Fruit fly (Drosophila melanogaster) whole organism, embryonic: ENCODE data around the gene wap.

Experiments
- Aef1 ChIP-seq: fragments of 200-800 bp; sonication (Bioruptor generic); IDR thresholded peaks from 3 replicates; pipeline ENCODE4 v1.3.6; 2022; ENCODE audit warnings: missing biosample characterization, missing genetic modification characterization
- Asciz ChIP-seq: fragments of 200-800 bp; sonication (Bioruptor generic); optimal IDR thresholded peaks from 2 replicates; lab custom pipeline; 2017; ENCODE audit warnings: missing biosample characterization, mild to moderate bottlenecking, missing genetic modification characterization, missing genetic modification reagents
- CG1024 ChIP-seq: fragments of 200-800 bp; sonication (Bioruptor generic); IDR thresholded peaks from 2 replicates; pipeline ENCODE4 v1.3.6; 2022; ENCODE audit warnings: missing biosample characterization, missing genetic modification characterization
- CG10431 ChIP-seq: fragments of 200-800 bp; sonication (Bioruptor generic); optimal IDR thresholded peaks from 3 replicates; lab custom pipeline; 2018; ENCODE audit warnings: missing biosample characterization, mild to moderate bottlenecking, missing genetic modification characterization
- CG10462 ChIP-seq: fragments of 200-800 bp; sonication (Bioruptor generic); optimal IDR thresholded peaks from 2 replicates; lab custom pipeline; 2016; ENCODE audit warnings: missing biosample characterization, missing genetic modification characterization
- CG10543 ChIP-seq: fragments of 200-800 bp; sonication (Bioruptor generic); optimal IDR thresholded peaks from 3 replicates; lab custom pipeline; 2017; ENCODE audit warnings: missing biosample characterization, mild to moderate bottlenecking, missing genetic modification characterization, moderate library complexity
- CG11696 ChIP-seq: fragments of 200-800 bp; sonication (Bioruptor generic); IDR thresholded peaks from 2 replicates; pipeline ENCODE4 v1.3.6; 2022; ENCODE audit warnings: missing biosample characterization, missing genetic modification characterization
- CG13123 ChIP-seq: fragments of 200-800 bp; sonication (Bioruptor generic); optimal IDR thresholded peaks from 2 replicates; lab custom pipeline; 2016; ENCODE audit warnings: missing biosample characterization, missing genetic modification characterization
- CG13775 ChIP-seq: fragments of 200-800 bp; sonication (Bioruptor generic); optimal IDR thresholded peaks from 3 replicates; lab custom pipeline; 2017; ENCODE audit warnings: missing biosample characterization, mild to moderate bottlenecking, missing genetic modification characterization
- CG1529 ChIP-seq: fragments of 200-800 bp; sonication (Bioruptor generic); optimal IDR thresholded peaks from 3 replicates; lab custom pipeline; 2018; ENCODE audit warnings: missing biosample characterization, missing genetic modification characterization
- CG16813 ChIP-seq: fragments of 200-800 bp; sonication (Bioruptor generic); IDR thresholded peaks from 3 replicates; pipeline ENCODE4 v1.3.6; 2022; ENCODE audit warnings: missing biosample characterization, missing genetic modification characterization; ENCODE audit not compliant: partially characterized antibody
- CG17328 ChIP-seq: fragments of 200-800 bp; sonication (Bioruptor generic); IDR thresholded peaks from 2 replicates; pipeline ENCODE4 v1.3.6; 2022; ENCODE audit warnings: missing biosample characterization, missing genetic modification characterization
- CG18476 ChIP-seq: fragments of 200-800 bp; sonication (Bioruptor generic); optimal IDR thresholded peaks from 2 replicates; lab custom pipeline; 2016; ENCODE audit warnings: missing biosample characterization, mild to moderate bottlenecking, missing genetic modification characterization
- CG18599 ChIP-seq: fragments of 200-800 bp; sonication (Bioruptor generic); optimal IDR thresholded peaks from 3 replicates; lab custom pipeline; 2017; ENCODE audit warnings: missing biosample characterization, missing genetic modification characterization, mild to moderate bottlenecking, moderate library complexity, missing genetic modification reagents
- CG2202 ChIP-seq: fragments of 200-800 bp; sonication (Bioruptor generic); optimal IDR thresholded peaks from 2 replicates; lab custom pipeline; 2018; ENCODE audit warnings: missing biosample characterization, mild to moderate bottlenecking, missing genetic modification characterization
- CG3995 ChIP-seq: fragments of 200-800 bp; sonication (Bioruptor generic); optimal IDR thresholded peaks from 3 replicates; lab custom pipeline; 2016; ENCODE audit warnings: missing biosample characterization, missing genetic modification characterization
- CG43689 ChIP-seq: fragments of 200-800 bp; sonication (Bioruptor generic); IDR thresholded peaks from 2 replicates; pipeline ENCODE4 v1.3.6; 2022; ENCODE audit warnings: missing biosample characterization, missing genetic modification characterization
- CG5180 ChIP-seq: fragments of 200-800 bp; sonication (Bioruptor generic); optimal IDR thresholded peaks from 3 replicates; lab custom pipeline; 2017; ENCODE audit warnings: missing biosample characterization, missing genetic modification characterization, mild to moderate bottlenecking, moderate library complexity, missing genetic modification reagents
- CG7786 ChIP-seq: fragments of 200-800 bp; sonication (Bioruptor generic); optimal IDR thresholded peaks from 2 replicates; lab custom pipeline; 2016; ENCODE audit warnings: missing biosample characterization, missing genetic modification characterization
- CG7987 ChIP-seq: fragments of 200-800 bp; sonication (Bioruptor generic); optimal IDR thresholded peaks from 2 replicates; lab custom pipeline; 2018; ENCODE audit warnings: missing biosample characterization, mild to moderate bottlenecking, missing genetic modification characterization, moderate library complexity
- CG8089 ChIP-seq: fragments of 200-800 bp; sonication (Bioruptor generic); optimal IDR thresholded peaks from 3 replicates; lab custom pipeline; 2016; ENCODE audit warnings: missing biosample characterization, missing genetic modification characterization
- CTCF ChIP-seq: fragments of 200-800 bp; sonication (Bioruptor generic); optimal IDR thresholded peaks from 2 replicates; lab custom pipeline; 2017; ENCODE audit warnings: missing biosample characterization, mild to moderate bottlenecking, missing genetic modification characterization, moderate library complexity
- CkIIα-i1 ChIP-seq: fragments of 200-800 bp; sonication (Bioruptor generic); IDR thresholded peaks from 2 replicates; pipeline ENCODE4 v1.3.6; 2022; ENCODE audit warnings: missing biosample characterization, missing genetic modification characterization
- Dip2 ChIP-seq: fragments of 200-800 bp; sonication (Bioruptor generic); IDR thresholded peaks from 2 replicates; pipeline ENCODE4 v1.3.6; 2022; ENCODE audit warnings: missing biosample characterization, missing genetic modification characterization
- Ets65A ChIP-seq: fragments of 200-800 bp; sonication (Bioruptor generic); peaks from one replicate; lab custom pipeline; 2016; ENCODE audit warnings: missing biosample characterization, missing genetic modification characterization
- Fer1 ChIP-seq: fragments of 200-800 bp; sonication (Bioruptor generic); optimal IDR thresholded peaks from 2 replicates; lab custom pipeline; 2017; ENCODE audit warnings: missing biosample characterization, mild to moderate bottlenecking, missing genetic modification characterization
- Fer2 ChIP-seq: fragments of 200-800 bp; sonication (Bioruptor generic); optimal IDR thresholded peaks from 2 replicates; lab custom pipeline; 2018; ENCODE audit warnings: missing biosample characterization, mild to moderate bottlenecking, missing genetic modification characterization, moderate library complexity
- H15 ChIP-seq: fragments of 200-800 bp; sonication (Bioruptor generic); IDR thresholded peaks from 3 replicates; pipeline ENCODE4 v1.3.6; 2022; ENCODE audit warnings: missing biosample characterization, missing genetic modification characterization
- HHEX ChIP-seq: fragments of 200-800 bp; sonication (Bioruptor generic); optimal IDR thresholded peaks from 3 replicates; lab custom pipeline; 2017; ENCODE audit warnings: missing biosample characterization, mild to moderate bottlenecking, missing genetic modification characterization, missing genetic modification reagents
- HLHmδ ChIP-seq: fragments of 200-800 bp; sonication (Bioruptor generic); optimal IDR thresholded peaks from 2 replicates; lab custom pipeline; 2018; ENCODE audit warnings: missing biosample characterization, mild to moderate bottlenecking, missing genetic modification characterization, moderate library complexity
- Mrtf ChIP-seq: fragments of 200-800 bp; sonication (Bioruptor generic); IDR thresholded peaks from 3 replicates; pipeline ENCODE4 v1.3.6; 2022; ENCODE audit warnings: missing biosample characterization, missing genetic modification characterization
- Nf-YA ChIP-seq: fragments of 200-800 bp; sonication (Bioruptor generic); IDR thresholded peaks from 2 replicates; pipeline ENCODE4 v1.3.6; 2022; ENCODE audit warnings: missing biosample characterization, missing genetic modification characterization
- Nf-YC ChIP-seq: fragments of 200-800 bp; optimal IDR thresholded peaks from 3 replicates; lab custom pipeline; 2019; ENCODE audit warnings: missing biosample characterization, mild to moderate bottlenecking, missing genetic modification characterization, moderate library complexity
- Six4 ChIP-seq: fragments of 200-800 bp; sonication (Bioruptor generic); optimal IDR thresholded peaks from 2 replicates; lab custom pipeline; 2016; ENCODE audit warnings: missing biosample characterization, missing genetic modification characterization
- ab ChIP-seq: fragments of 200-800 bp; sonication (Bioruptor generic); optimal IDR thresholded peaks from 2 replicates; lab custom pipeline; 2016; ENCODE audit warnings: missing biosample characterization, missing genetic modification characterization
- abd-A ChIP-seq: fragments of 200-800 bp; sonication (Bioruptor generic); optimal IDR thresholded peaks from 3 replicates; lab custom pipeline; 2019; ENCODE audit warnings: missing biosample characterization, mild to moderate bottlenecking, missing genetic modification characterization, moderate library complexity
- ap ChIP-seq: fragments of 200-800 bp; sonication (Bioruptor generic); IDR thresholded peaks from 2 replicates; pipeline ENCODE4 v1.3.6; 2022; ENCODE audit warnings: missing biosample characterization, missing genetic modification characterization
- crol ChIP-seq: fragments of 200-800 bp; sonication (Bioruptor generic); IDR thresholded peaks from 2 replicates; pipeline ENCODE4 v1.3.6; 2022; ENCODE audit warnings: missing biosample characterization, missing genetic modification characterization
- danr ChIP-seq: fragments of 200-800 bp; sonication (Bioruptor generic); IDR thresholded peaks from 2 replicates; pipeline ENCODE4 v1.3.6; 2022; ENCODE audit warnings: missing biosample characterization, missing genetic modification characterization
- emc ChIP-seq: fragments of 200-800 bp; sonication (Bioruptor generic); optimal IDR thresholded peaks from 2 replicates; lab custom pipeline; 2016; ENCODE audit warnings: missing biosample characterization, missing genetic modification characterization
- ems ChIP-seq: fragments of 200-800 bp; sonication (Bioruptor generic); optimal IDR thresholded peaks from 3 replicates; lab custom pipeline; 2016; ENCODE audit warnings: missing biosample characterization, missing genetic modification characterization
- exex ChIP-seq: fragments of 200-800 bp; sonication (Bioruptor generic); optimal IDR thresholded peaks from 4 replicates; lab custom pipeline; 2018; ENCODE audit warnings: missing biosample characterization, mild to moderate bottlenecking, missing genetic modification characterization, moderate library complexity
- fu2 ChIP-seq: fragments of 200-800 bp; sonication (Bioruptor generic); optimal IDR thresholded peaks from 2 replicates; lab custom pipeline; 2016; ENCODE audit warnings: missing biosample characterization, missing genetic modification characterization
- gcm ChIP-seq: fragments of 200-800 bp; sonication (Bioruptor generic); optimal IDR thresholded peaks from 2 replicates; lab custom pipeline; 2019; ENCODE audit warnings: missing biosample characterization, mild to moderate bottlenecking, missing genetic modification characterization, moderate library complexity
- gem ChIP-seq: fragments of 200-800 bp; sonication (Bioruptor generic); optimal IDR thresholded peaks from 2 replicates; lab custom pipeline; 2019; ENCODE audit warnings: missing biosample characterization, mild to moderate bottlenecking, missing genetic modification characterization, moderate library complexity
- hkb ChIP-seq, 2 experiments: fragments of 200-800 bp in 1 of 2; fragments of >200 bp in 1 of 2; sonication (Bioruptor generic) in 1 of 2; IDR thresholded peaks in 1 of 2; optimal IDR thresholded peaks in 1 of 2; 2 replicates each; pipeline versions ENCODE4 v1.3.6 to Lab custom; 2017 to 2022; ENCODE audit warnings: missing biosample characterization in 1 of 2, missing genetic modification characterization in 1 of 2
- onecut ChIP-seq: fragments of 200-800 bp; sonication (Bioruptor generic); IDR thresholded peaks from 2 replicates; pipeline ENCODE4 v1.3.6; 2022; ENCODE audit warnings: missing biosample characterization, missing genetic modification characterization
- slou ChIP-seq: fragments of 200-800 bp; sonication (Bioruptor generic); optimal IDR thresholded peaks from 3 replicates; lab custom pipeline; 2016; ENCODE audit warnings: missing biosample characterization, missing genetic modification characterization
- tin ChIP-seq: fragments of 200-800 bp; sonication (Bioruptor generic); optimal IDR thresholded peaks from 3 replicates; lab custom pipeline; 2016; ENCODE audit warnings: missing biosample characterization, missing genetic modification characterization
- vvl ChIP-seq: fragments of 200-800 bp; sonication (Bioruptor generic); IDR thresholded peaks from 2 replicates; pipeline ENCODE4 v1.3.6; 2022; ENCODE audit warnings: missing biosample characterization, missing genetic modification characterization
- zen ChIP-seq: fragments of 200-800 bp; sonication (Bioruptor generic); optimal IDR thresholded peaks from 3 replicates; lab custom pipeline; 2018; ENCODE audit warnings: missing biosample characterization, mild to moderate bottlenecking, missing genetic modification characterization, moderate library complexity
- zf30C ChIP-seq: fragments of 200-800 bp; sonication (Bioruptor generic); optimal IDR thresholded peaks from 3 replicates; lab custom pipeline; 2018; ENCODE audit warnings: missing biosample characterization, mild to moderate bottlenecking, missing genetic modification characterization

The wap gene

dm6 chrX:22449191-22449787, 5.9 kb downstream of the wap start, which contains the start of the genes CG14615 and tilB (continued):
- TF ChIP-seq Mrtf (GFP tag; lab: Robert Waterston, UW), result no peak
- TF ChIP-seq CG10431 (GFP tag; lab: Kevin White, UChicago), result no peak
- TF ChIP-seq slou (GFP tag; lab: Kevin White, UChicago), result no peak
- TF ChIP-seq Aef1, result 0 out of 3 replicates have a peak, but pooled peaks have one; percentile 22
- no peak for TF ChIP-seq CG7987 (GFP tag; lab: Kevin White, UChicago)
- TF ChIP-seq HHEX (GFP tag; lab: Kevin White, UChicago), result peak; percentile 3
- TF ChIP-seq crol, result no peak
- no peak for TF ChIP-seq H15
- TF ChIP-seq Nf-YA (GFP tag; lab: Robert Waterston, UW), result no peak
- no peak for TF ChIP-seq zf30C (GFP tag; lab: Kevin White, UChicago)
- no peak for TF ChIP-seq ab (GFP tag; lab: Kevin White, UChicago)
- TF ChIP-seq emc (GFP tag; lab: Kevin White, UChicago), result no peak
- no peak for TF ChIP-seq danr
- no peak for TF ChIP-seq Six4 (GFP tag; lab: Kevin White, UChicago)
- TF ChIP-seq Ets65A (GFP tag; lab: Kevin White, UChicago), result peak; percentile 64
- peak; percentile 43; the same call in 1 of the 3 replicates for TF ChIP-seq CG16813 (GFP tag; lab: Robert Waterston, UW)
- no peak for TF ChIP-seq CG1529 (GFP tag; lab: Kevin White, UChicago)
- TF ChIP-seq Fer1, result peak; percentile 8
- no peak for TF ChIP-seq CG13123
- TF ChIP-seq CG7786, result no peak
- no peak for TF ChIP-seq CG11696
- TF ChIP-seq CG10462 (GFP tag; lab: Kevin White, UChicago), result no peak
- TF ChIP-seq CG18599 (GFP tag; lab: Kevin White, UChicago), result no peak
- peak; percentile 52 for TF ChIP-seq CG10543 (GFP tag; lab: Kevin White, UChicago)
- no peak for TF ChIP-seq CG43689
- TF ChIP-seq CG2202 (tag; lab: Kevin White, UChicago), result no peak
- TF ChIP-seq CG3995 (GFP tag; lab: Kevin White, UChicago), result no peak
- no peak for TF ChIP-seq CkIIα-i1 (GFP tag; lab: Robert Waterston, UW)
- TF ChIP-seq CG5180 (GFP tag; lab: Kevin White, UChicago), result no peak
- TF ChIP-seq ems (GFP tag; lab: Kevin White, UChicago), result peak; percentile 25
- no peak for TF ChIP-seq hkb (optimal IDR thresholded peaks at IDR 0.05; lab: Kevin White, UChicago)
- TF ChIP-seq hkb (GFP tag; IDR thresholded peaks at IDR 0.05; lab: Robert Waterston, UW), result no peak
- TF ChIP-seq ap, result no peak
- no peak for TF ChIP-seq zen (tag; lab: Kevin White, UChicago)
- TF ChIP-seq vvl (GFP tag; lab: Robert Waterston, UW), result no peak; the same call in 1 of the 2 replicates
- no peak for TF ChIP-seq Asciz (GFP tag; lab: Kevin White, UChicago)
- peak; percentile 99 for TF ChIP-seq exex (tag; lab: Kevin White, UChicago)
- no peak for TF ChIP-seq CG18476
- TF ChIP-seq CTCF (GFP tag; lab: Kevin White, UChicago), result no peak
- no peak for TF ChIP-seq CG1024 (GFP tag; lab: Robert Waterston, UW)
- TF ChIP-seq onecut, result no peak
- no peak for TF ChIP-seq tin (GFP tag; lab: Kevin White, UChicago)
- TF ChIP-seq Dip2 (GFP tag; lab: Robert Waterston, UW), result no peak
- TF ChIP-seq fu2 (GFP tag; lab: Kevin White, UChicago), result no peak
- no peak for TF ChIP-seq CG17328 (GFP tag; lab: Robert Waterston, UW)
- no peak for TF ChIP-seq HLHmδ
- TF ChIP-seq gcm (GFP tag; lab: Kevin White, UChicago), result no peak
- TF ChIP-seq CG13775 (GFP tag; lab: Kevin White, UChicago), result no peak
- no peak for TF ChIP-seq gem (tag; lab: Kevin White, UChicago)
- no peak for TF ChIP-seq CG8089 (GFP tag; lab: Kevin White, UChicago)
- peak; percentile 16 for TF ChIP-seq Fer2
- TF ChIP-seq Nf-YC (tag; lab: Kevin White, UChicago), result peak; percentile 20
- no peak for TF ChIP-seq abd-A
